Fruit fly (Drosophila melanogaster) whole organism, embryonic: Measurements from ENCODE around the gene bi.

Experiments used
- Adf1 ChIP-seq: fragments of 200-800 bp; sonication (Bioruptor generic); IDR thresholded peaks from 2 replicates; pipeline ENCODE4 v1.3.6; 2022; ENCODE audit warnings: missing biosample characterization, missing genetic modification characterization
- Bgb ChIP-seq: fragments of 200-800 bp; sonication (Bioruptor generic); IDR thresholded peaks from 2 replicates; pipeline ENCODE4 v1.3.6; 2022; ENCODE audit warnings: missing biosample characterization, missing genetic modification characterization; ENCODE audit not compliant: partially characterized antibody
- CG10321 ChIP-seq: fragments of 200-800 bp; sonication (Bioruptor generic); IDR thresholded peaks from 2 replicates; pipeline ENCODE4 v1.3.6; 2022; ENCODE audit warnings: missing biosample characterization, missing genetic modification characterization
- CG10979 ChIP-seq: fragments of 200-800 bp; sonication (Bioruptor generic); optimal IDR thresholded peaks from 2 replicates; lab custom pipeline; 2018; ENCODE audit warnings: missing biosample characterization, mild to moderate bottlenecking, missing genetic modification characterization, moderate library complexity
- CG11560 ChIP-seq: fragments of 200-800 bp; sonication (Bioruptor generic); IDR thresholded peaks from 3 replicates; pipeline ENCODE4 v1.3.6; 2022; ENCODE audit warnings: missing biosample characterization, missing genetic modification characterization
- CG1233 ChIP-seq: fragments of 200-800 bp; sonication (Bioruptor generic); optimal IDR thresholded peaks from 4 replicates; lab custom pipeline; 2018; ENCODE audit warnings: missing biosample characterization, mild to moderate bottlenecking, missing genetic modification characterization
- CG1529 ChIP-seq: fragments of 200-800 bp; sonication (Bioruptor generic); optimal IDR thresholded peaks from 3 replicates; lab custom pipeline; 2018; ENCODE audit warnings: missing biosample characterization, missing genetic modification characterization
- CG16813 ChIP-seq: fragments of 200-800 bp; sonication (Bioruptor generic); IDR thresholded peaks from 3 replicates; pipeline ENCODE4 v1.3.6; 2022; ENCODE audit warnings: missing biosample characterization, missing genetic modification characterization; ENCODE audit not compliant: partially characterized antibody
- CG18262 ChIP-seq: fragments of 200-800 bp; optimal IDR thresholded peaks from 3 replicates; lab custom pipeline; 2019; ENCODE audit warnings: missing biosample characterization, mild to moderate bottlenecking, missing genetic modification characterization, moderate library complexity
- CG1832 ChIP-seq: fragments of 200-800 bp; sonication (Bioruptor generic); optimal IDR thresholded peaks from 2 replicates; lab custom pipeline; 2017; ENCODE audit warnings: missing biosample characterization, mild to moderate bottlenecking, missing genetic modification characterization, inconsistent platforms
- CG2678 ChIP-seq: fragments of 200-800 bp; sonication (Bioruptor generic); optimal IDR thresholded peaks from 3 replicates; lab custom pipeline; 2019; ENCODE audit warnings: missing biosample characterization, mild to moderate bottlenecking, missing genetic modification characterization, moderate library complexity
- CG30431 ChIP-seq: fragments of 200-800 bp; sonication (Bioruptor generic); optimal IDR thresholded peaks from 2 replicates; lab custom pipeline; 2017; ENCODE audit warnings: missing biosample characterization, missing genetic modification characterization
- CG3065 ChIP-seq: fragments of 200-800 bp; sonication (Bioruptor generic); optimal IDR thresholded peaks from 2 replicates; lab custom pipeline; 2016; ENCODE audit warnings: missing biosample characterization, missing genetic modification characterization
- CG42726 ChIP-seq: fragments of 200-800 bp; sonication (Bioruptor generic); IDR thresholded peaks from 2 replicates; pipeline ENCODE4 v1.3.6; 2022; ENCODE audit warnings: missing biosample characterization, missing genetic modification characterization; ENCODE audit not compliant: partially characterized antibody
- CG4282 ChIP-seq: fragments of 200-800 bp; sonication (Bioruptor generic); optimal IDR thresholded peaks from 2 replicates; lab custom pipeline; 2016; ENCODE audit warnings: missing biosample characterization, missing genetic modification characterization
- CG4707 ChIP-seq: fragments of 200-800 bp; sonication (Bioruptor generic); optimal IDR thresholded peaks from 2 replicates; lab custom pipeline; 2018; ENCODE audit warnings: missing biosample characterization, mild to moderate bottlenecking, missing genetic modification characterization, moderate library complexity
- CG6683 ChIP-seq: fragments of 200-800 bp; sonication (Bioruptor generic); optimal IDR thresholded peaks from 2 replicates; lab custom pipeline; 2017; ENCODE audit warnings: missing biosample characterization, mild to moderate bottlenecking, missing genetic modification characterization, missing genetic modification reagents
- CG7839 ChIP-seq: fragments of 200-800 bp; sonication (Bioruptor generic); optimal IDR thresholded peaks from 3 replicates; lab custom pipeline; 2018; ENCODE audit warnings: missing biosample characterization, mild to moderate bottlenecking, missing genetic modification characterization, moderate library complexity
- CG9215 ChIP-seq: fragments of 200-800 bp; sonication (Bioruptor generic); IDR thresholded peaks from 2 replicates; pipeline ENCODE4 v1.3.6; 2022; ENCODE audit warnings: missing biosample characterization, missing genetic modification characterization
- CrebB ChIP-seq: fragments of 200-800 bp; sonication (Bioruptor generic); optimal IDR thresholded peaks from 3 replicates; lab custom pipeline; 2018; ENCODE audit warnings: missing biosample characterization, mild to moderate bottlenecking, missing genetic modification characterization
- Deaf1 ChIP-seq: fragments of 200-800 bp; optimal IDR thresholded peaks from 3 replicates; lab custom pipeline; 2019; ENCODE audit warnings: missing biosample characterization, mild to moderate bottlenecking, missing genetic modification characterization, moderate library complexity
- HmgD ChIP-seq: fragments of 200-800 bp; sonication (Bioruptor generic); optimal IDR thresholded peaks from 3 replicates; lab custom pipeline; 2016; ENCODE audit warnings: missing biosample characterization, missing genetic modification characterization
- HmgZ ChIP-seq: fragments of 200-800 bp; sonication (Bioruptor generic); optimal IDR thresholded peaks from 2 replicates; lab custom pipeline; 2018; ENCODE audit warnings: missing biosample characterization, mild to moderate bottlenecking, missing genetic modification characterization
- Hr51 ChIP-seq, 2 experiments: fragments of 200-800 bp; sonication (Bioruptor generic); optimal IDR thresholded peaks; 2 replicates in 1 of 2; 3 replicates in 1 of 2; lab custom pipeline; 2016 to 2018; ENCODE audit warnings: missing biosample characterization in 2 of 2, missing genetic modification characterization in 2 of 2, mild to moderate bottlenecking in 1 of 2, moderate library complexity in 1 of 2
- Nf-YB ChIP-seq: fragments of 200-800 bp; sonication (Bioruptor generic); optimal IDR thresholded peaks from 3 replicates; lab custom pipeline; 2019; ENCODE audit warnings: missing biosample characterization, mild to moderate bottlenecking, missing genetic modification characterization, moderate library complexity
- Nf-YC ChIP-seq: fragments of 200-800 bp; optimal IDR thresholded peaks from 3 replicates; lab custom pipeline; 2019; ENCODE audit warnings: missing biosample characterization, mild to moderate bottlenecking, missing genetic modification characterization, moderate library complexity
- Opbp ChIP-seq: fragments of 200-800 bp; sonication (Bioruptor generic); IDR thresholded peaks from 3 replicates; pipeline ENCODE4 v1.3.6; 2022; ENCODE audit warnings: missing biosample characterization, missing genetic modification characterization; ENCODE audit not compliant: partially characterized antibody
- Scr ChIP-seq: fragments of 200-800 bp; sonication (Bioruptor generic); IDR thresholded peaks from 2 replicates; pipeline ENCODE4 v1.3.6; 2022; ENCODE audit warnings: missing biosample characterization, missing genetic modification characterization; ENCODE audit not compliant: partially characterized antibody
- Sry-δ ChIP-seq: fragments of 200-800 bp; sonication (Bioruptor generic); optimal IDR thresholded peaks from 2 replicates; lab custom pipeline; 2016; ENCODE audit warnings: missing biosample characterization, missing genetic modification characterization
- ab ChIP-seq: fragments of 200-800 bp; sonication (Bioruptor generic); optimal IDR thresholded peaks from 2 replicates; lab custom pipeline; 2016; ENCODE audit warnings: missing biosample characterization, missing genetic modification characterization
- bab2 ChIP-seq: fragments of 200-800 bp; sonication (Bioruptor generic); optimal IDR thresholded peaks from 2 replicates; lab custom pipeline; 2016; ENCODE audit warnings: missing biosample characterization, missing genetic modification characterization
- bbx ChIP-seq: fragments of 200-800 bp; sonication (Bioruptor generic); IDR thresholded peaks from 2 replicates; pipeline ENCODE4 v1.3.6; 2022; ENCODE audit warnings: missing biosample characterization, missing genetic modification characterization; ENCODE audit not compliant: partially characterized antibody
- chinmo ChIP-seq: fragments of 200-800 bp; sonication (Bioruptor generic); IDR thresholded peaks from 4 replicates; pipeline ENCODE4 v1.3.6; 2022; ENCODE audit warnings: missing biosample characterization, missing genetic modification characterization; ENCODE audit not compliant: partially characterized antibody
- ci ChIP-seq: fragments of 200-800 bp; sonication (Bioruptor generic); IDR thresholded peaks from 3 replicates; pipeline ENCODE4 v1.3.6; 2022; ENCODE audit warnings: missing biosample characterization, missing genetic modification characterization
- crol ChIP-seq: fragments of 200-800 bp; sonication (Bioruptor generic); IDR thresholded peaks from 2 replicates; pipeline ENCODE4 v1.3.6; 2022; ENCODE audit warnings: missing biosample characterization, missing genetic modification characterization
- crp ChIP-seq, 2 experiments: fragments of 200-800 bp; sonication (Bioruptor generic); optimal IDR thresholded peaks; 2 replicates in 1 of 2; 3 replicates in 1 of 2; lab custom pipeline; 2017; ENCODE audit warnings: missing biosample characterization in 2 of 2, missing genetic modification characterization in 2 of 2, mild to moderate bottlenecking in 1 of 2, moderate library complexity in 1 of 2
- disco-r ChIP-seq: fragments of 200-800 bp; sonication (Bioruptor generic); optimal IDR thresholded peaks from 2 replicates; lab custom pipeline; 2016; ENCODE audit warnings: missing biosample characterization, missing genetic modification characterization
- ewg ChIP-seq: fragments of 200-800 bp; sonication (Bioruptor generic); optimal IDR thresholded peaks from 3 replicates; lab custom pipeline; 2017; ENCODE audit warnings: mild to moderate bottlenecking, missing biosample characterization, missing genetic modification reagents, missing genetic modification characterization
- gsb-n ChIP-seq: fragments of 200-800 bp; sonication (Bioruptor generic); optimal IDR thresholded peaks from 3 replicates; lab custom pipeline; 2018; ENCODE audit warnings: missing biosample characterization, mild to moderate bottlenecking, missing genetic modification characterization
- hb ChIP-seq: fragments of 200-800 bp; sonication (Bioruptor generic); IDR thresholded peaks from 3 replicates; pipeline ENCODE4 v1.3.6; 2022; ENCODE audit warnings: missing biosample characterization, missing genetic modification characterization; ENCODE audit not compliant: partially characterized antibody
- insv ChIP-seq, 2 experiments: fragments of 200-800 bp; sonication (Bioruptor generic); optimal IDR thresholded peaks; 3 replicates each; lab custom pipeline; 2016 to 2018; ENCODE audit warnings: missing biosample characterization in 2 of 2, missing genetic modification characterization in 2 of 2
- inv ChIP-seq: fragments of 200-800 bp; sonication (Bioruptor generic); IDR thresholded peaks from 2 replicates; pipeline ENCODE4 v1.3.6; 2022; ENCODE audit warnings: missing biosample characterization, missing genetic modification characterization; ENCODE audit not compliant: partially characterized antibody
- oc ChIP-seq: fragments of 200-800 bp; sonication (Bioruptor generic); optimal IDR thresholded peaks from 2 replicates; lab custom pipeline; 2018; ENCODE audit warnings: missing biosample characterization, mild to moderate bottlenecking, missing genetic modification characterization, moderate library complexity
- seq ChIP-seq: fragments of 200-800 bp; sonication (Bioruptor generic); IDR thresholded peaks from 2 replicates; pipeline ENCODE4 v1.3.6; 2022; ENCODE audit warnings: missing biosample characterization, missing genetic modification characterization
- tap ChIP-seq: fragments of 200-800 bp; optimal IDR thresholded peaks from 3 replicates; lab custom pipeline; 2019; ENCODE audit warnings: missing biosample characterization, mild to moderate bottlenecking, missing genetic modification characterization, moderate library complexity
- twi ChIP-seq: fragments of 200-800 bp; optimal IDR thresholded peaks from 2 replicates; lab custom pipeline; 2019; ENCODE audit warnings: missing biosample characterization, mild to moderate bottlenecking, missing genetic modification characterization, moderate library complexity
- vvl ChIP-seq: fragments of 200-800 bp; sonication (Bioruptor generic); IDR thresholded peaks from 2 replicates; pipeline ENCODE4 v1.3.6; 2022; ENCODE audit warnings: missing biosample characterization, missing genetic modification characterization
- z ChIP-seq: fragments of 200-800 bp; sonication (Bioruptor generic); IDR thresholded peaks from 3 replicates; pipeline ENCODE4 v1.3.6; 2022; ENCODE audit warnings: missing biosample characterization, missing genetic modification characterization

The bi gene

dm6 chrX:4411405-4411993 lies 1.2 kb upstream of the bi start (continued):
- TF ChIP-seq insv (GFP tag; optimal IDR thresholded peaks at IDR 0.05; lab: Kevin White, UChicago) (peak in 1 of 2 experiments; percentile 55), CG10979 (tag; lab: Kevin White, UChicago) (no peak), CG3065 (peak; percentile 16), Adf1 (peak; percentile 92), z (peak; percentile 99), CG30431 (GFP tag; lab: Kevin White, UChicago) (no peak), Deaf1 (tag; lab: Kevin White, UChicago) (peak; percentile 65), tap (tag; lab: Kevin White, UChicago) (no peak), CG1529 (GFP tag; lab: Kevin White, UChicago) (no peak), oc (tag; lab: Kevin White, UChicago) (peak; percentile 33), CG1832 (GFP tag; lab: Kevin White, UChicago) (peak; percentile 99), CG6683 (GFP tag; lab: Kevin White, UChicago) (no peak), seq (GFP tag; lab: Robert Waterston, UW) (peak; percentile 67; the same call in 1 of the 2 replicates), gsb-n (tag; lab: Kevin White, UChicago) (peak; percentile 9), inv (GFP tag; lab: Robert Waterston, UW) (peak; percentile 19; the same call in 1 of the 2 replicates), CG42726 (GFP tag; lab: Robert Waterston, UW) (peak; percentile 51; the same call in 1 of the 2 replicates), Nf-YC (tag; lab: Kevin White, UChicago) (peak; percentile 98), hb (no peak), crp (GFP tag; optimal IDR thresholded peaks at IDR 0.05; lab: Kevin White, UChicago) (no peak), CG4282 (GFP tag; lab: Kevin White, UChicago) (no peak), ab (GFP tag; lab: Kevin White, UChicago) (no peak), CrebB (tag; lab: Kevin White, UChicago) (no peak), CG1233 (GFP tag; lab: Kevin White, UChicago) (no peak), Scr (GFP tag; lab: Robert Waterston, UW) (peak; percentile 35), disco-r (GFP tag; lab: Kevin White, UChicago) (peak; percentile 19), bbx (GFP tag; lab: Robert Waterston, UW) (peak; percentile 46; the same call in 1 of the 2 replicates), crol (GFP tag; lab: Robert Waterston, UW) (peak; percentile 59; the same call in 1 of the 2 replicates), HmgD (GFP tag; lab: Kevin White, UChicago) (peak; percentile 62), CG2678 (no peak), bab2 (no peak), CG10321 (GFP tag; lab: Robert Waterston, UW) (peak; percentile 96), Hr51 (GFP tag; optimal IDR thresholded peaks at IDR 0.05; lab: Kevin White, UChicago) (no peak), CG18262 (tag; lab: Kevin White, UChicago) (no peak), ci (GFP tag; lab: Robert Waterston, UW) (0 out of 3 replicates have a peak, but pooled peaks have one; percentile 35), CG7839 (no peak), chinmo (GFP tag; lab: Robert Waterston, UW) (peak; percentile 81; the same call in 1 of the 4 replicates), HmgZ (peak; percentile 22), CG4707 (GFP tag; lab: Kevin White, UChicago) (no peak), Bgb (peak; percentile 50; the same call in 1 of the 2 replicates), ewg (GFP tag; lab: Kevin White, UChicago) (peak; percentile 94), CG16813 (GFP tag; lab: Robert Waterston, UW) (peak; percentile 40; the same call in 1 of the 3 replicates), CG11560 (tag; lab: Robert Waterston, UW) (no peak), Nf-YB (GFP tag; lab: Kevin White, UChicago) (peak; percentile 96), Opbp (peak; percentile 69; the same call in 1 of the 3 replicates), CG9215 (GFP tag; lab: Robert Waterston, UW) (no peak), vvl (GFP tag; lab: Robert Waterston, UW) (peak; percentile 93), twi (tag; lab: Kevin White, UChicago) (peak; percentile 46), Sry-δ (GFP tag; lab: Kevin White, UChicago) (no peak)
